Worm (Caenorhabditis elegans) whole organism, L4/young adult: ENCODE results near the gene T12G3.2.

Source experiments
- W03F9.2 ChIP-seq: fragments of 150-350 bp; optimal IDR thresholded peaks from 2 replicates; lab custom pipeline; 2014; ENCODE audit warnings: missing biosample characterization, missing genetic modification characterization
- dao-5 ChIP-seq: sonication (generic microtip); optimal IDR thresholded peaks from 2 replicates; lab custom pipeline; 2016; ENCODE audit warnings: missing genotype, missing genetic modification characterization, moderate library complexity, missing compliant biosample characterization
- him-1 ChIP-seq: sonication (generic microtip); optimal IDR thresholded peaks from 2 replicates; lab custom pipeline; 2016; ENCODE audit warnings: missing genotype, missing genetic modification reagents, missing genetic modification characterization, missing compliant biosample characterization

- TF ChIP-seq him-1 (tag; lab: Kevin White, UChicago) (no peak), W03F9.2 (tag; lab: Kevin White, UChicago) (no peak), dao-5 (tag; lab: Kevin White, UChicago) (no peak)
Measured at ce11 chrIV:12046524-12047203, at the start of gene T12G3.2.
